Worm (Caenorhabditis elegans) whole organism, midembryonic: Measurements from ENCODE around the gene ndua-8.

ENCODE experiments used
- flt-1 ChIP-seq: fragments of 200-800 bp; sonication (Bioruptor generic); IDR thresholded peaks from 2 replicates; pipeline ENCODE4 v1.3.6; 2022; ENCODE audit warnings: missing genetic modification characterization, missing compliant biosample characterization
- klf-2 ChIP-seq: fragments of 200-800 bp; sonication (Bioruptor generic); conservative IDR thresholded peaks from 2 replicates; pipeline ENCODE4 v1.3.6; 2022; ENCODE audit warnings: missing genetic modification reagents, missing genetic modification characterization, missing compliant biosample characterization
- med-1 ChIP-seq: sonication (generic microtip); optimal IDR thresholded peaks from 2 replicates; lab custom pipeline; 2017; ENCODE audit warnings: missing genetic modification characterization, mild to moderate bottlenecking, missing compliant biosample characterization, antibody characterized with exemption, missing genetic modification reagents; ENCODE audit not compliant: insufficient read depth
- ref-1 ChIP-seq: fragments of 200-800 bp; sonication (Bioruptor generic); conservative IDR thresholded peaks from 2 replicates; pipeline ENCODE4 v1.3.6; 2022; ENCODE audit warnings: missing genetic modification reagents, missing genetic modification characterization, missing compliant biosample characterization
- tab-1 ChIP-seq: fragments of 200-800 bp; sonication (Bioruptor generic); IDR thresholded peaks from 2 replicates; pipeline ENCODE4 v1.3.6; 2022; ENCODE audit warnings: missing genetic modification characterization, missing compliant biosample characterization
- ztf-23 ChIP-seq: fragments of 200-800 bp; sonication (Bioruptor generic); IDR thresholded peaks from 2 replicates; pipeline ENCODE4 v1.3.6; 2022; ENCODE audit warnings: missing genetic modification reagents, missing genetic modification characterization, missing compliant biosample characterization

ce11 chrIII:2563033-2563656, 34.3 kb downstream of the ndua-8 start:
- TF ChIP-seq ztf-23 (GFP tag; lab: Robert Waterston, UW) (no peak), klf-2 (no peak), ref-1 (no peak), tab-1 (GFP tag; lab: Robert Waterston, UW) (no peak), flt-1 (GFP tag; lab: Robert Waterston, UW) (no peak), med-1 (no peak)
